Worm (Caenorhabditis elegans) whole organism, L1 larva: ENCODE results near the gene C54D1.7.

Source experiments
- C04F5.9 ChIP-seq: sonication (generic microtip); optimal IDR thresholded peaks from 2 replicates; lab custom pipeline; 2016; ENCODE audit warnings: missing genetic modification characterization, missing compliant biosample characterization
- C16A3.4 ChIP-seq: fragments of 150-350 bp; optimal IDR thresholded peaks from 2 replicates; lab custom pipeline; 2014; ENCODE audit warnings: missing biosample characterization, missing genetic modification characterization
- lin-39 ChIP-seq: fragments of 150-350 bp; optimal IDR thresholded peaks from 2 replicates; lab custom pipeline; 2014; ENCODE audit warnings: missing biosample characterization, missing genetic modification reagents, missing genetic modification characterization
- nhr-12 ChIP-seq: sonication (generic microtip); optimal IDR thresholded peaks from 2 replicates; lab custom pipeline; 2017; ENCODE audit warnings: missing biosample characterization, missing genetic modification characterization
- nhr-28 ChIP-seq: fragments of 150-350 bp; optimal IDR thresholded peaks from 2 replicates; lab custom pipeline; 2014; ENCODE audit warnings: missing biosample characterization, missing genetic modification characterization
- nhr-77 ChIP-seq: fragments of 150-350 bp; optimal IDR thresholded peaks from 2 replicates; lab custom pipeline; 2014; ENCODE audit warnings: missing biosample characterization, missing genetic modification characterization
- sptf-1 ChIP-seq: fragments of 150-350 bp; optimal IDR thresholded peaks from 2 replicates; lab custom pipeline; 2014; ENCODE audit warnings: missing biosample characterization, missing genetic modification characterization
- unc-130 ChIP-seq: fragments of 150-350 bp; optimal IDR thresholded peaks from 2 replicates; lab custom pipeline; 2017; ENCODE audit warnings: missing biosample characterization, missing genetic modification characterization, inconsistent platforms
- unc-86 ChIP-seq: sonication (generic microtip); optimal IDR thresholded peaks from 2 replicates; lab custom pipeline; 2016; ENCODE audit warnings: missing genetic modification characterization, missing compliant biosample characterization

DNA sequence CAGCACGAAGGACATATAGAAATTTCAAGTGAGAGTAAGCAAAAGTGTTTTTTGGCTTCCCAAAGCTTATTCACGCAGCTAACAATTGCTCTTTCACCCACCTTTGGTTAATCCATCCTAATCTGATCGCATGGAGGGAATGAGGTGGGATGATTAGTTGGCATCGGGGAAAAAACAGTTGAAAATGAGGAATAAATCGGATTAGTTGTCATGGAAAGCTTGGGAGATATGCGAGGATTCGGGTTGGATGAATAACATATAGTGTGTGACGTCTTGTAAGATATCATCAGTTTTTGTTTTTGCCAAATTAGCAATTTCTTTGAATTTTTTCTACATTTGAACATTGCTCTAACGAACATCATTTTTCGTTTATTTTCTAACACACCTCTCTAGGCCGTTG is 27.2 kb downstream of the C54D1.7 start:
- TF ChIP-seq nhr-12 (no peak), nhr-28 (tag; lab: Kevin White, UChicago) (no peak), unc-86 (tag; lab: Kevin White, UChicago) (no peak), sptf-1 (no peak), lin-39 (no peak), unc-130 (tag; lab: Kevin White, UChicago) (no peak), nhr-77 (tag; lab: Kevin White, UChicago) (no peak), C04F5.9 (tag; lab: Kevin White, UChicago) (no peak), C16A3.4 (no peak)
